Worm (Caenorhabditis elegans): Measurements from ENCODE around the gene F07G11.1.

DNA sequence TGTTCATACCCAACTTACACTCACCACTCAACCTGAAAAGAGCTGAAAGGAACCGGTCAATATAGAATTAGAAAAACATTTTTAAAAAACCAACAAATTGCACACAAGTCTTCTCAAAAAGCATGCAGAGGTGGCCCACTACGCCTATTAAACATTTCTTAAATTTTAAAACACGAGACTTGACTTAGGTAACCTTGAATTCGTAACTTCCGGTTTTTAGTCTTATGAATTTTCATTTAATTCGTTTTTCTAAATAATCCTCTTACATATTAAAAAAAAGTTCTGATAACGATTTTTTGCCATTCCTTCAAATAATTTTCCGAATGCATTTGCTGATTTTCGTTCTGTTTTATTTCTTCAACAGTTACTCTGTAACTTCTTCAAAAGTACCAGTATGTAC is 20.9 kb downstream of the F07G11.1 start, which contains the start of gene clec-7:
- TF ChIP-seq jun-1 (tag; optimal IDR thresholded peaks at IDR 0.05) (no peak), ztf-7 (tag; optimal IDR thresholded peaks at IDR 0.05) (no peak), lsy-2 (tag; optimal IDR thresholded peaks at IDR 0.05) (no peak), unc-62 (GFP tag; optimal IDR thresholded peaks at IDR 0.05 in 1 of 2) (peak in 1 of 2 experiments; percentile 43), unc-62 (tag; optimal IDR thresholded peaks at IDR 0.05) (no peak), gei-8 (GFP tag; optimal IDR thresholded peaks at IDR 0.05) (no peak), nhr-102 (tag; optimal IDR thresholded peaks at IDR 0.05) (no peak), mdl-1 (tag; optimal IDR thresholded peaks at IDR 0.05) (no peak), ztf-11 (tag; optimal IDR thresholded peaks at IDR 0.05) (no peak), zag-1 (tag; optimal IDR thresholded peaks at IDR 0.05) (no peak)

Data from whole organism, L4 larva.